Worm (Caenorhabditis elegans): ENCODE results near the gene clc-2.

Gene clc-2

ce11 chrX:7431165-7431564 lies at the start of gene clc-2:
Gene clc-2, plus strand, starts transcription at chrX:7431465.
- TF ChIP-seq elt-4 (tag; optimal IDR thresholded peaks at IDR 0.05), result no peak
- no peak for TF ChIP-seq madf-2 (tag; optimal IDR thresholded peaks at IDR 0.05)
- TF ChIP-seq pros-1 (tag; optimal IDR thresholded peaks at IDR 0.05), result no peak
- TF ChIP-seq rnt-1 (tag; optimal IDR thresholded peaks at IDR 0.05), result no peak
- no peak for TF ChIP-seq pha-2 (tag; optimal IDR thresholded peaks at IDR 0.05)
- TF ChIP-seq ets-4 (tag; optimal IDR thresholded peaks at IDR 0.05), result no peak
- no peak for TF ChIP-seq syd-9 (tag; optimal IDR thresholded peaks at IDR 0.05)
- no peak for TF ChIP-seq Y22D7AL.16 (tag; optimal IDR thresholded peaks at IDR 0.05)
- TF ChIP-seq ahr-1 (tag; optimal IDR thresholded peaks at IDR 0.05), result no peak
- TF ChIP-seq pha-4 (tag; optimal IDR thresholded peaks at IDR 0.05), result no peak
- no peak for TF ChIP-seq ama-1 (optimal IDR thresholded peaks at IDR 0.05)
- no peak for TF ChIP-seq pag-3 (tag; optimal IDR thresholded peaks at IDR 0.05; ENCODE audit: borderline replicate concordance)
- no peak for TF ChIP-seq hlh-15 (tag; optimal IDR thresholded peaks at IDR 0.05)
- TF ChIP-seq gmeb-2 (tag; optimal IDR thresholded peaks at IDR 0.05), result no peak
- TF ChIP-seq pqm-1 (tag; optimal IDR thresholded peaks at IDR 0.05), result no peak
- TF ChIP-seq ceh-14 (tag; optimal IDR thresholded peaks at IDR 0.05), result no peak
- TF ChIP-seq mec-3 (tag; optimal IDR thresholded peaks at IDR 0.05; ENCODE audit: borderline replicate concordance), result no peak
- TF ChIP-seq fax-1 (tag; optimal IDR thresholded peaks at IDR 0.05), result no peak

DNA sequence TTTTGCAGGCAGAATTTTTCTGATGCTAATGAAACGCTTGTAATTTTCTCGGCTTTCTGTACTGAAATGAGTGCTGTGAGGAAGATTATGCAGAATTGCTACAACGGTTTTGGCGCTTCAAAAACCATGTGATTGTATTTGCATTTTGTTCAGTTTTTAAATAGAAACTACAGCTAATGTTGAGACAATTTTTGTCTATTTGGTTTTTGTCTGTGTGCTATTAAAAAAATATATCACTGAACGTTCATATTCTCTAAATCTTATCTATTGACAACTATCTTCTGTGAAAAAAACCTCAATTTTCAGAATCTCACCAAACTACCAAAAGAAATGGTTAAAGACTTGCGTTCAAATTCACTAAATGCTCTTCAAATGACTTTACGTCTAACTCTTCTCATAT lies 41.0 kb upstream of the clc-2 start, which contains the start of gene C10A4.6:
C10A4.6 (plus strand) TSS at position 301 of the 400 bp plus-strand sequence.
- no peak for TF ChIP-seq ceh-6 (GFP tag; optimal IDR thresholded peaks at IDR 0.05)
- no peak for TF ChIP-seq F13H6.1 (tag; optimal IDR thresholded peaks at IDR 0.05)
- TF ChIP-seq odd-2 (tag; optimal IDR thresholded peaks at IDR 0.05), result no peak
- no peak for TF ChIP-seq ahr-1 (tag; optimal IDR thresholded peaks at IDR 0.05)
- TF ChIP-seq ceh-30 (tag; optimal IDR thresholded peaks at IDR 0.05), result no peak
- TF ChIP-seq eyg-1 (tag; optimal IDR thresholded peaks at IDR 0.05), result no peak
- no peak for TF ChIP-seq ceh-14 (tag; optimal IDR thresholded peaks at IDR 0.05)
- no peak for TF ChIP-seq mec-3 (tag; optimal IDR thresholded peaks at IDR 0.05; ENCODE audit: borderline replicate concordance)
- no peak for TF ChIP-seq hlh-15 (tag; optimal IDR thresholded peaks at IDR 0.05)
- TF ChIP-seq npax-4 (tag; optimal IDR thresholded peaks at IDR 0.05), result no peak
- TF ChIP-seq ceh-48 (tag; optimal IDR thresholded peaks at IDR 0.05), result no peak

- no peak for TF ChIP-seq ahr-1 (tag; optimal IDR thresholded peaks at IDR 0.05)
- no peak for TF ChIP-seq ceh-30 (tag; optimal IDR thresholded peaks at IDR 0.05)
- no peak for TF ChIP-seq sox-4 (tag; optimal IDR thresholded peaks at IDR 0.05)
- no peak for TF ChIP-seq T23F11.4 (GFP tag; optimal IDR thresholded peaks at IDR 0.05)
- TF ChIP-seq unc-3 (GFP tag; conservative IDR thresholded peaks at IDR 0.05), result no peak
- TF ChIP-seq unc-3 (tag; optimal IDR thresholded peaks at IDR 0.05), result no peak
- no peak for TF ChIP-seq hlh-15 (tag; optimal IDR thresholded peaks at IDR 0.05)
- TF ChIP-seq eyg-1 (tag; optimal IDR thresholded peaks at IDR 0.05), result no peak
- TF ChIP-seq ceh-24 (tag; optimal IDR thresholded peaks at IDR 0.05), result no peak
- TF ChIP-seq ztf-16 (tag; optimal IDR thresholded peaks at IDR 0.05), result no peak
- no peak for TF ChIP-seq dve-1 (tag; optimal IDR thresholded peaks at IDR 0.05)
- no peak for TF ChIP-seq elt-4 (tag; optimal IDR thresholded peaks at IDR 0.05)
- no peak for TF ChIP-seq dmd-4 (tag; optimal IDR thresholded peaks at IDR 0.05; ENCODE audit: borderline replicate concordance)
- TF ChIP-seq hlh-30 (tag; optimal IDR thresholded peaks at IDR 0.05; ENCODE audit: insufficient read depth), result no peak
- TF ChIP-seq F13H6.1 (tag; optimal IDR thresholded peaks at IDR 0.05), result no peak
- no peak for TF ChIP-seq ceh-48 (tag; optimal IDR thresholded peaks at IDR 0.05)
These were observed 38.1 kb upstream of the clc-2 start, which contains the start of gene gad-2 for ce11 chrX:7393167-7393566. Gene gad-2, plus strand, starts transcription at chrX:7393467.

ce11 chrX:7397935-7398334 lies 33.3 kb upstream of the clc-2 start, which contains the start of gene C10A4.13:
Gene C10A4.13, minus strand, starts transcription at chrX:7398035.
- no peak for TF ChIP-seq ceh-6 (GFP tag; optimal IDR thresholded peaks at IDR 0.05)
- TF ChIP-seq C38D4.7 (GFP tag; optimal IDR thresholded peaks at IDR 0.05), result no peak
- TF ChIP-seq tbx-7 (tag; optimal IDR thresholded peaks at IDR 0.05), result no peak
- TF ChIP-seq ets-4 (tag; optimal IDR thresholded peaks at IDR 0.05), result no peak
- TF ChIP-seq ceh-34 (tag; optimal IDR thresholded peaks at IDR 0.05), result no peak
- no peak for TF ChIP-seq ceh-31 (tag; optimal IDR thresholded peaks at IDR 0.05)
- TF ChIP-seq unc-3 (GFP tag; conservative IDR thresholded peaks at IDR 0.05), result no peak
- no peak for TF ChIP-seq unc-3 (tag; optimal IDR thresholded peaks at IDR 0.05)
- TF ChIP-seq ztf-16 (tag; optimal IDR thresholded peaks at IDR 0.05), result no peak
- TF ChIP-seq nhr-11 (tag; optimal IDR thresholded peaks at IDR 0.05), result no peak
- no peak for TF ChIP-seq ceh-22 (tag; optimal IDR thresholded peaks at IDR 0.05)
- no peak for TF ChIP-seq ceh-14 (tag; optimal IDR thresholded peaks at IDR 0.05)
- no peak for TF ChIP-seq zip-5 (tag; optimal IDR thresholded peaks at IDR 0.05)
- no peak for TF ChIP-seq ceh-30 (tag; optimal IDR thresholded peaks at IDR 0.05)
